Fruit fly (Drosophila melanogaster) whole organism, pupa: ENCODE measurements around the gene SdicC.
"Not testable (repeated sequence)": the region's sequence is repeated elsewhere in the genome, so short reads cannot be mapped to it uniquely, and the experiment has no call there.

ENCODE experiments used
- CG10348 ChIP-seq: fragments of 200-800 bp; sonication (Bioruptor generic); IDR thresholded peaks from 2 replicates; pipeline ENCODE4 v1.3.6; 2022; ENCODE audit warnings: missing biosample characterization, missing genetic modification characterization
- CG12605 ChIP-seq: fragments of 200-800 bp; sonication (Bioruptor generic); IDR thresholded peaks from 2 replicates; pipeline ENCODE4 v1.3.6; 2022; ENCODE audit warnings: missing biosample characterization, missing genetic modification characterization
- CG13204 ChIP-seq: fragments of 200-800 bp; sonication (Bioruptor generic); optimal IDR thresholded peaks from 2 replicates; lab custom pipeline; 2018; ENCODE audit warnings: missing biosample characterization, mild to moderate bottlenecking, missing genetic modification characterization, moderate library complexity
- CG14655 ChIP-seq: fragments of 200-800 bp; sonication (Bioruptor generic); optimal IDR thresholded peaks from 3 replicates; lab custom pipeline; 2017; ENCODE audit warnings: mild to moderate bottlenecking, missing biosample characterization, missing genetic modification reagents, missing genetic modification characterization
- CG15710 ChIP-seq: fragments of 200-800 bp; sonication (Bioruptor generic); optimal IDR thresholded peaks from 2 replicates; lab custom pipeline; 2018; ENCODE audit warnings: missing biosample characterization, mild to moderate bottlenecking, missing genetic modification characterization, moderate library complexity
- CG17806 ChIP-seq: fragments of 200-800 bp; sonication (Bioruptor generic); optimal IDR thresholded peaks from 2 replicates; lab custom pipeline; 2018; ENCODE audit warnings: missing biosample characterization, mild to moderate bottlenecking, missing genetic modification characterization, moderate library complexity
- CG32121 ChIP-seq: fragments of 200-800 bp; sonication (Bioruptor generic); IDR thresholded peaks from 2 replicates; pipeline ENCODE4 v1.3.6; 2022; ENCODE audit warnings: missing biosample characterization, missing genetic modification characterization
- CG34367 ChIP-seq: fragments of 200-800 bp; sonication (Bioruptor generic); optimal IDR thresholded peaks from 2 replicates; lab custom pipeline; 2018; ENCODE audit warnings: missing biosample characterization, mild to moderate bottlenecking, missing genetic modification characterization
- CG4496 ChIP-seq: fragments of 200-800 bp; sonication (Bioruptor generic); IDR thresholded peaks from 3 replicates; pipeline ENCODE4 v1.3.6; 2022; ENCODE audit warnings: missing biosample characterization, missing genetic modification characterization
- CG8159 ChIP-seq: fragments of 200-800 bp; sonication (Bioruptor generic); optimal IDR thresholded peaks from 3 replicates; lab custom pipeline; 2018; ENCODE audit warnings: missing biosample characterization, mild to moderate bottlenecking, missing genetic modification characterization, moderate library complexity
- CG8301 ChIP-seq: fragments of 200-800 bp; sonication (Bioruptor generic); optimal IDR thresholded peaks from 2 replicates; lab custom pipeline; 2018; ENCODE audit warnings: missing biosample characterization, mild to moderate bottlenecking, missing genetic modification characterization
- CG9948 ChIP-seq: fragments of 200-800 bp; sonication (Bioruptor generic); optimal IDR thresholded peaks from 2 replicates; lab custom pipeline; 2018; ENCODE audit warnings: missing biosample characterization, mild to moderate bottlenecking, missing genetic modification characterization, moderate library complexity
- D1 ChIP-seq: fragments of 200-800 bp; sonication (Bioruptor generic); optimal IDR thresholded peaks from 2 replicates; lab custom pipeline; 2018; ENCODE audit warnings: missing biosample characterization, mild to moderate bottlenecking, missing genetic modification characterization, moderate library complexity
- EcR ChIP-seq: fragments of 200-800 bp; sonication (Bioruptor generic); optimal IDR thresholded peaks from 3 replicates; lab custom pipeline; 2019; ENCODE audit warnings: missing biosample characterization, missing genetic modification characterization, mild to moderate bottlenecking, moderate library complexity, missing genetic modification reagents
- Ets98B ChIP-seq: fragments of 200-800 bp; sonication (Bioruptor generic); IDR thresholded peaks from 2 replicates; pipeline ENCODE4 v1.3.6; 2022; ENCODE audit warnings: missing biosample characterization, missing genetic modification characterization
- Pif1A ChIP-seq: fragments of 200-800 bp; sonication (Bioruptor generic); optimal IDR thresholded peaks from 3 replicates; lab custom pipeline; 2016; ENCODE audit warnings: missing biosample characterization, missing genetic modification characterization
- Pif1B ChIP-seq: fragments of 200-800 bp; sonication (Bioruptor generic); optimal IDR thresholded peaks from 3 replicates; lab custom pipeline; 2016; ENCODE audit warnings: missing biosample characterization, missing genetic modification characterization
- Snoo ChIP-seq: fragments of 200-800 bp; sonication (Bioruptor generic); optimal IDR thresholded peaks from 3 replicates; lab custom pipeline; 2017; ENCODE audit warnings: missing biosample characterization, mild to moderate bottlenecking, missing genetic modification characterization, inconsistent platforms
- fd96Ca ChIP-seq: fragments of 200-800 bp; sonication (Bioruptor generic); IDR thresholded peaks from 3 replicates; pipeline ENCODE4 v1.3.6; 2022; ENCODE audit warnings: missing biosample characterization, missing genetic modification characterization
- gl ChIP-seq: fragments of 200-800 bp; sonication (Bioruptor generic); optimal IDR thresholded peaks from 2 replicates; lab custom pipeline; 2018; ENCODE audit warnings: missing biosample characterization, mild to moderate bottlenecking, missing genetic modification characterization
- rn ChIP-seq: fragments of 200-800 bp; sonication (Bioruptor generic); IDR thresholded peaks from 2 replicates; pipeline ENCODE4 v1.3.6; 2022; ENCODE audit warnings: missing biosample characterization, missing genetic modification characterization

SdicC gene

DNA sequence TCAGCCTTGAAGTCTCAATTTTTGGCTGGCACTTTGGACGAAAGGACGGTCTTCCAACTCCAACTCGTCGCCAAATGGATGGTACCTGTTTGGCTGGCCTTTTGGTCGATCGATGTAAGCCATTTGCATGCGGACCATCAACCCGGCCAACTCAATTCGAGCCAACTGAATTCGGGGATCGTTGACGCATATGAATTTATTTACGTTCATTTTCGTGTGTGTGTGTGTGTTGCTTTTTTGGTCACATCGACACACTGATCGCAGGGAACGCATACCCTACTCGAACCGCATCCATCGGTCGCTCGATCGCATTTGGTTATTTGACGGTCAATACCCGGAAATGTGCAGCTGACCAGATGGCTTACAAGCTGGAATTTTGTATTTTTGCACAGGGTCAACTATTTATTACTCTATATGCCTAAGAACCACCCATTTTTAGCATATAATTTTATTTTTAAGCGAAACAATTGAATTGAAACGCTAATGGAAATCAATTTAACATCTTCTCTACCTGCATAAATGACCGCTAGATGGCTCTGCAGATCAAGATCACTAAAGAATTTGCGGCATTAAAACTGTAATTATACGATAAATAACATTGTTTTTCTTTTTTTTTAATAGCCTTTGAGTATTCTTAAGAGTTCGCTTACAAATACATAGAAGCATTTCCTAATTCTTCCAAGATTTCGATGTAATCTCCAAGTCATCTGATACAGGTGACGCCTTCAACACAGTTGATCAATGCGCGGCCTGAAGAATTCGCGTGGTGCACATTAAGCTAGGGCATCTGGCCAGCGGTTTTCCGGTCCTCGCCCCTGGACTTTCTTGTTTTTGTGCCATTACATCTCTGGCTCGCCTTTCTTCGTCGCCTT is 21.9 kb upstream of the SdicC start:
- TF ChIP-seq CG4496 (GFP tag; lab: Robert Waterston, UW) (no peak), CG14655 (peak; percentile 17), EcR (GFP tag; lab: Kevin White, UChicago) (peak; percentile 43), gl (no peak)

DNA sequence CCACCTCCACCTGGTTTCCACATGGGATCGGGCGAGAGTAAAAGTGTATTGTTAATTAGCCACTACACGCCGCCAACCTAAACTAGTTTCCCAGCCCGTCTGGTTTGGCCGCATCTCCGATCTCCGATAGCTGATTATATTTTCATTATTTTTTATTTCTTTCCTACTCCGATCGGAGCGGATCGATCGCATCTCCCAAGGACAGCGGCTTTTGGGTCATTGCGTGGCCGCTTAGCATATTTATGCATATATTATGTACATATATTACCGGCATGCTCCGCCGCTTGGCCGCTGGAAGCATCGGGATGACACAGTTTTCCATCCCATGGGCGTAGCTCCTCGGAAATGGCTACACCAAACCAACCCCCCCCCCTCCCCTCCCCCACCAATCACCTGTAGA is 20.9 kb upstream of the SdicC start:
- no peak for TF ChIP-seq CG15710 (tag; lab: Kevin White, UChicago)
- no peak for TF ChIP-seq CG10348 (GFP tag; lab: Robert Waterston, UW)
- peak; percentile 50 for TF ChIP-seq EcR (GFP tag; lab: Kevin White, UChicago)
- TF ChIP-seq gl = no peak

DNA sequence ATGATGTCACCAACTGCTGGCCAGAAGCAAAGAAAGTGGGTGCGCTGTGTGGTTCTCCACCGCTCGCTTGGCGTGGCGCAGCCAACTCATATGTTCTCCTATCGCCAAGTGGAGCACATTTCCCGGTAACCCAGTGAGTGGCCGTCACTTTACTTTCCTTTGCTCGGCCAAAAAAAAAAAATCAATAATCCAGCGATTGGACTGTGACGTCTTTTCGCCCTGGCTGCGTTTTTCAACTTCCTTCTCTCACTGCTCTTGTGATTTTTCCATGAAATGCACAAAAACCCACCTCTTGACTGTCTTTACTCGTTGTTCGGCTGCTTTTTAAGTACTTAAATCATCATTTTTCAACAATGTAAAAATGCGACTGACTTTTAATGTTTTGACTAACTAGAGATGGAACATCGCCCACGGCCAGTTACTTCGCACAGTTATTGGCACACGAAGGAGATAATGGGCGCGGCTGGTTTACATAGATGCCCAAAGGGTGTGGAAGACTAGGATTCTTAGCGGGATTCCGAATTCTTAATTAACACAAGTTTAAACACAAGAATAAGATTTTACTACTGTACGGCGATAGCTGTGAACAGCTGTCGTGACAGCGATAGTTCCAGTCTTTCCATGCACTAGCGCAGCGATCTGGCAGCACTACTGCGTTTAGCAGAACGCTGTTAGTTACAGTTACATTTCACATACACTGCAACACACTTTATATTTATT is 18.9 kb upstream of the SdicC start, which contains the start of gene sw:
sw (minus strand) TSS at position 589 of the 720 bp plus-strand sequence.
- TF ChIP-seq CG14655 (no peak), CG9948 (tag; lab: Kevin White, UChicago) (peak; percentile 30), CG34367 (tag; lab: Kevin White, UChicago) (no peak), EcR (GFP tag; lab: Kevin White, UChicago) (no peak), CG8159 (tag; lab: Kevin White, UChicago) (peak; percentile 51), CG12605 (GFP tag; lab: Robert Waterston, UW) (no peak), CG10348 (GFP tag; lab: Robert Waterston, UW) (no peak), CG4496 (GFP tag; lab: Robert Waterston, UW) (peak; percentile 68; the same call in 2 of the 3 replicates), Snoo (tag; lab: Kevin White, UChicago) (peak; percentile 32), Pif1B (GFP tag; lab: Kevin White, UChicago) (no peak), rn (no peak), D1 (tag; lab: Kevin White, UChicago) (no peak), CG32121 (GFP tag; lab: Robert Waterston, UW) (no peak), gl (no peak), fd96Ca (GFP tag; lab: Robert Waterston, UW) (peak; percentile 70; the same call in 2 of the 3 replicates), CG15710 (tag; lab: Kevin White, UChicago) (peak; percentile 51), CG17806 (tag; lab: Kevin White, UChicago) (peak; percentile 12), Pif1A (GFP tag; lab: Kevin White, UChicago) (peak; percentile 6), CG13204 (GFP tag; lab: Kevin White, UChicago) (no peak), CG8301 (tag; lab: Kevin White, UChicago) (peak; percentile 8), Ets98B (GFP tag; lab: Robert Waterston, UW) (peak; percentile 33; the same call in 1 of the 2 replicates)

DNA sequence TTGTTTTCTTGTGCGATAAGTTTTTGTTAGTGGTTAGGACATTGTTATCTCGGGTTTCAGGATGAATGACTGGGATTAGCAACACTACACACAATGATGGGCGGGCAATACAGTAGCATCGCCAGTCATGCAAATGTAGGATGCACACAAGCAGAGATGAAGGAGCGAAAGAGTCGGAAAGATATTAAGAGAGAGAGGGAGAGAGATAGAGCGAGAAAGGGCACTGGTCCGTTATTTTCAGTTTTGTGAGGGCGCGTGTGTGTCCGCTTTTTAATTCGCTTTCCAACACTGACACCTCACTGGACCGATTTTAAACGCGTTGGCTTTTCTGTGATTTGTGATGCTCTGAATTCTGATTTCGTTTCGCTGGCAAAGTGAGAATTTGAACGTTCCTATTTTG is 14.6 kb upstream of the SdicC start:
- TF ChIP-seq CG15710 (tag; lab: Kevin White, UChicago) (no peak), D1 (tag; lab: Kevin White, UChicago) (no peak), CG14655 (no peak), EcR (GFP tag; lab: Kevin White, UChicago) (no peak), CG12605 (GFP tag; lab: Robert Waterston, UW) (no peak), CG10348 (GFP tag; lab: Robert Waterston, UW) (no peak), rn (no peak), fd96Ca (GFP tag; lab: Robert Waterston, UW) (no peak)

DNA sequence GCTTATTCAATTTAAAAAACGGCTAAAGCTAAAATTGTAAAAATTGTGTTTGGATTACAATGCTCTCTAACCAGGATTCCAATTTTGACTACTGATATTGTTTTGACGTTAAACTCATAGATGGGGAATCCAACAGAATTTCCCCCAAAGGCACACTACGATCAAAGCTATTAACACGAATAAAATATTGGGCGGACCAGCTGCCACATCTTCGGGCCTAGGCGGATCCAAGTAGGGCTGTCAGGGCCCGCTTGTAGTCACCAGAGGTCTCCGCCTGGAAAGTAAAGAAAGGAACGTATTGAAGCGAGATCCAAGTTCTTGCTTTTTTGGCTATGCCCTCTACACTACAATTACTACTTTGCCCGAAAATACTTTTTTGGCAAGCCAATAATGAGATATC is 7.9 kb upstream of the SdicC start, which contains the start of gene Sdic4:
Sdic4 (minus strand) TSS at position 101 of the 400 bp plus-strand sequence.
- TF ChIP-seq CG8159 (tag; lab: Kevin White, UChicago); fd96Ca (GFP tag; lab: Robert Waterston, UW); CG9948 (tag; lab: Kevin White, UChicago): not testable (repeated sequence)

DNA sequence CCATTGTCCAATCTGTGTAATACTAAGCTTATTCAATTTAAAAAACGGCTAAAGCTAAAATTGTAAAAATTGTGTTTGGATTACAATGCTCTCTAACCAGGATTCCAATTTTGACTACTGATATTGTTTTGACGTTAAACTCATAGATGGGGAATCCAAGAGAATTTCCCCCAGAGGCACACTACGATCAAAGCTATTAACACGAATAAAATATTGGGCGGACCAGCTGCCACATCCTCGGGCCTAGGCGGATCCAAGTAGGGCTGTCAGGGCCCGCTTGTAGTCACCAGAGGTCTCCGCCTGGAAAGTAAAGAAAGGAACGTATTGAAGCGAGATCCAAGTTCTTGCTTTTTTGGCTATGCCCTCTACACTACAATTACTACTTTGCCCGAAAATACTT is 7.6 kb downstream of the SdicC start, which contains the start of gene SdicB:
SdicB (minus strand) TSS at position 101 of the 400 bp plus-strand sequence.
- TF ChIP-seq Snoo (tag; lab: Kevin White, UChicago); CG4496 (GFP tag; lab: Robert Waterston, UW); Pif1B (GFP tag; lab: Kevin White, UChicago): not testable (repeated sequence)
